Worm (Caenorhabditis elegans): ENCODE results near the gene C29A12.22.
A peak's percentile ranks its signal among the peaks of the same experiment; 100 is the strongest.

The C29A12.22 gene

ce11 chrV:10807862-10808327 is 4.0 kb upstream of the C29A12.22 start, which contains the start of gene plrg-1:
Gene plrg-1 (minus strand): TSS chrV:10807912.
- peak; percentile 66 for TF ChIP-seq unc-62 (GFP tag; optimal IDR thresholded peaks at IDR 0.05)
- no peak for TF ChIP-seq mml-1 (tag; optimal IDR thresholded peaks at IDR 0.05)
- TF ChIP-seq zag-1 (tag; optimal IDR thresholded peaks at IDR 0.05), result peak; percentile 54
- peak; percentile 93 for TF ChIP-seq hmg-11 (tag; optimal IDR thresholded peaks at IDR 0.05)
- TF ChIP-seq mdl-1 (tag; optimal IDR thresholded peaks at IDR 0.05), result peak; percentile 6
- peak; percentile 90 for TF ChIP-seq snpc-4 (tag; optimal IDR thresholded peaks at IDR 0.05)
- TF ChIP-seq ceh-28 (tag; optimal IDR thresholded peaks at IDR 0.05), result peak; percentile 82
- peak; percentile 89 for TF ChIP-seq lin-39 (tag; optimal IDR thresholded peaks at IDR 0.05)
- TF ChIP-seq elt-3 (tag; optimal IDR thresholded peaks at IDR 0.05), result peak in 1 of 3 experiments; percentile 21
- TF ChIP-seq elt-2 (tag; optimal IDR thresholded peaks at IDR 0.05), result peak; percentile 79
- peak; percentile 85 for TF ChIP-seq nfya-1 (tag; optimal IDR thresholded peaks at IDR 0.05; ENCODE audit: insufficient read depth)
- TF ChIP-seq ceh-16 (tag; optimal IDR thresholded peaks at IDR 0.05), result no peak
- TF ChIP-seq ZK546.5 (tag; optimal IDR thresholded peaks at IDR 0.05), result no peak
- TF ChIP-seq sea-2 (GFP tag; optimal IDR thresholded peaks at IDR 0.05), result no peak
- TF ChIP-seq nhr-76 (tag; optimal IDR thresholded peaks at IDR 0.05), result peak; percentile 56
- peak; percentile 92 for TF ChIP-seq egl-5 (tag; optimal IDR thresholded peaks at IDR 0.05)
- peak; percentile 94 for TF ChIP-seq nhr-23 (tag; optimal IDR thresholded peaks at IDR 0.05)
- TF ChIP-seq fkh-10 (GFP tag; optimal IDR thresholded peaks at IDR 0.05), result peak; percentile 29
- no peak for TF ChIP-seq ztf-4 (tag; optimal IDR thresholded peaks at IDR 0.05)
- TF ChIP-seq ceh-9 (tag; optimal IDR thresholded peaks at IDR 0.05), result no peak
- no peak for TF ChIP-seq fos-1 (tag; optimal IDR thresholded peaks at IDR 0.05)
- TF ChIP-seq eor-1 (tag; optimal IDR thresholded peaks at IDR 0.05), result no peak
- TF ChIP-seq nhr-25 (tag; optimal IDR thresholded peaks at IDR 0.05), result peak; percentile 86
- no peak for TF ChIP-seq nhr-12 (tag; optimal IDR thresholded peaks at IDR 0.05)
- no peak for TF ChIP-seq nhr-237 (tag; optimal IDR thresholded peaks at IDR 0.05)
- peak; percentile 66 for TF ChIP-seq skn-1 (tag; optimal IDR thresholded peaks at IDR 0.05)
- no peak for TF ChIP-seq unc-39 (tag; optimal IDR thresholded peaks at IDR 0.05)
- peak; percentile 92 for TF ChIP-seq pha-4 (tag; optimal IDR thresholded peaks at IDR 0.05)
- TF ChIP-seq elt-1 (tag; optimal IDR thresholded peaks at IDR 0.05), result peak; percentile 52
- TF ChIP-seq lin-15B (tag; optimal IDR thresholded peaks at IDR 0.05), result peak; percentile 92
- no peak for TF ChIP-seq nhr-28 (tag; optimal IDR thresholded peaks at IDR 0.05)
- peak; percentile 71 for TF ChIP-seq jun-1 (tag; optimal IDR thresholded peaks at IDR 0.05)
- peak; percentile 72 for TF ChIP-seq ceh-82 (tag; optimal IDR thresholded peaks at IDR 0.05)
- TF ChIP-seq tbx-2 (tag; optimal IDR thresholded peaks at IDR 0.05), result peak; percentile 60
- TF ChIP-seq ama-1 (optimal IDR thresholded peaks at IDR 0.05), result no peak
- TF ChIP-seq nhr-77 (tag; optimal IDR thresholded peaks at IDR 0.05), result peak; percentile 17
- peak; percentile 74 for TF ChIP-seq R02D3.7 (tag; optimal IDR thresholded peaks at IDR 0.05)
- peak; percentile 96 for TF ChIP-seq nhr-43 (tag; optimal IDR thresholded peaks at IDR 0.05; ENCODE audit: poor library complexity, severe bottlenecking)
- no peak for TF ChIP-seq aly-2 (tag; optimal IDR thresholded peaks at IDR 0.05)
- TF ChIP-seq nhr-11 (tag; optimal IDR thresholded peaks at IDR 0.05), result no peak
- TF ChIP-seq egl-27 (tag; optimal IDR thresholded peaks at IDR 0.05), result peak; percentile 41
- TF ChIP-seq lsy-12 (tag; optimal IDR thresholded peaks at IDR 0.05), result peak; percentile 82
- TF ChIP-seq fkh-2 (tag; optimal IDR thresholded peaks at IDR 0.05), result no peak
- no peak for TF ChIP-seq ztf-11 (tag; optimal IDR thresholded peaks at IDR 0.05)
- TF ChIP-seq daf-12 (tag; optimal IDR thresholded peaks at IDR 0.05), result no peak
- TF ChIP-seq nhr-67 (tag; optimal IDR thresholded peaks at IDR 0.05), result peak; percentile 36
- peak; percentile 47 for TF ChIP-seq pqm-1 (tag; optimal IDR thresholded peaks at IDR 0.05)

All from whole organism, L3 larva.